Fruit fly (Drosophila melanogaster) whole organism, embryonic: ENCODE results near the gene unc-119.

Source experiments
- C15 ChIP-seq: fragments of 200-800 bp; sonication (Bioruptor generic); IDR thresholded peaks from 3 replicates; pipeline ENCODE4 v1.3.6; 2022; ENCODE audit warnings: missing biosample characterization, missing genetic modification characterization
- CG10209 ChIP-seq: fragments of 200-800 bp; sonication (Bioruptor generic); optimal IDR thresholded peaks from 3 replicates; lab custom pipeline; 2017; ENCODE audit warnings: missing biosample characterization, mild to moderate bottlenecking, missing genetic modification characterization, missing genetic modification reagents
- CG11456 ChIP-seq: fragments of 200-800 bp; sonication (Bioruptor generic); IDR thresholded peaks from 3 replicates; pipeline ENCODE4 v1.3.6; 2022; ENCODE audit warnings: missing biosample characterization, missing genetic modification characterization
- CG11723 ChIP-seq: fragments of 200-800 bp; sonication (Bioruptor generic); optimal IDR thresholded peaks from 2 replicates; lab custom pipeline; 2017; ENCODE audit warnings: missing biosample characterization, mild to moderate bottlenecking, missing genetic modification characterization
- CG1233 ChIP-seq: fragments of 200-800 bp; sonication (Bioruptor generic); optimal IDR thresholded peaks from 4 replicates; lab custom pipeline; 2018; ENCODE audit warnings: missing biosample characterization, mild to moderate bottlenecking, missing genetic modification characterization
- CG13287 ChIP-seq: fragments of 200-800 bp; sonication (Bioruptor generic); IDR thresholded peaks from 2 replicates; pipeline ENCODE4 v1.3.6; 2022; ENCODE audit warnings: missing biosample characterization, missing genetic modification characterization; ENCODE audit not compliant: partially characterized antibody
- CG1602 ChIP-seq: fragments of 200-800 bp; sonication (Bioruptor generic); optimal IDR thresholded peaks from 3 replicates; lab custom pipeline; 2016; ENCODE audit warnings: missing biosample characterization, missing genetic modification characterization
- CG1603 ChIP-seq: fragments of 200-800 bp; sonication (Bioruptor generic); optimal IDR thresholded peaks from 2 replicates; lab custom pipeline; 2019; ENCODE audit warnings: missing biosample characterization, mild to moderate bottlenecking, missing genetic modification characterization, moderate library complexity
- CG17802 ChIP-seq: fragments of 200-800 bp; sonication (Bioruptor generic); optimal IDR thresholded peaks from 2 replicates; lab custom pipeline; 2018; ENCODE audit warnings: missing biosample characterization, mild to moderate bottlenecking, missing genetic modification characterization, moderate library complexity
- CG2712 ChIP-seq: fragments of 200-800 bp; optimal IDR thresholded peaks from 3 replicates; lab custom pipeline; 2019; ENCODE audit warnings: missing biosample characterization, mild to moderate bottlenecking, missing genetic modification characterization, moderate library complexity
- CG30403 ChIP-seq: fragments of 200-800 bp; sonication (Bioruptor generic); optimal IDR thresholded peaks from 3 replicates; lab custom pipeline; 2016; ENCODE audit warnings: missing biosample characterization, missing genetic modification characterization
- CG31441 ChIP-seq: fragments of 200-800 bp; sonication (Bioruptor generic); IDR thresholded peaks from 2 replicates; pipeline ENCODE4 v1.3.6; 2022; ENCODE audit warnings: missing biosample characterization, missing genetic modification characterization
- CG3407 ChIP-seq: fragments of 200-800 bp; sonication (Bioruptor generic); optimal IDR thresholded peaks from 2 replicates; lab custom pipeline; 2018; ENCODE audit warnings: missing biosample characterization, mild to moderate bottlenecking, missing genetic modification characterization
- CG34422 ChIP-seq: fragments of 200-800 bp; sonication (Bioruptor generic); IDR thresholded peaks from 3 replicates; pipeline ENCODE4 v1.3.6; 2022; ENCODE audit warnings: missing biosample characterization, missing genetic modification characterization
- CG4360 ChIP-seq: fragments of 200-800 bp; sonication (Bioruptor generic); IDR thresholded peaks from 2 replicates; pipeline ENCODE4 v1.3.6; 2022; ENCODE audit warnings: missing biosample characterization, missing genetic modification characterization
- CG43689 ChIP-seq: fragments of 200-800 bp; sonication (Bioruptor generic); IDR thresholded peaks from 2 replicates; pipeline ENCODE4 v1.3.6; 2022; ENCODE audit warnings: missing biosample characterization, missing genetic modification characterization
- CG4730 ChIP-seq: fragments of 200-800 bp; sonication (Bioruptor generic); IDR thresholded peaks from 2 replicates; pipeline ENCODE4 v1.3.6; 2022; ENCODE audit warnings: missing biosample characterization, missing genetic modification characterization
- CG5245 ChIP-seq: fragments of 200-800 bp; sonication (Bioruptor generic); optimal IDR thresholded peaks from 3 replicates; lab custom pipeline; 2016; ENCODE audit warnings: missing biosample characterization, missing genetic modification characterization
- CG5953 ChIP-seq: fragments of 200-800 bp; sonication (Bioruptor generic); IDR thresholded peaks from 2 replicates; pipeline ENCODE4 v1.3.6; 2022; ENCODE audit warnings: missing biosample characterization, missing genetic modification characterization
- CG6854 ChIP-seq: fragments of 200-800 bp; sonication (Bioruptor generic); optimal IDR thresholded peaks from 3 replicates; lab custom pipeline; 2017; ENCODE audit warnings: missing biosample characterization, mild to moderate bottlenecking, missing genetic modification characterization
- CG9609 ChIP-seq: fragments of 200-800 bp; sonication (Bioruptor generic); optimal IDR thresholded peaks from 3 replicates; lab custom pipeline; 2016; ENCODE audit warnings: missing biosample characterization, missing genetic modification characterization
- CG9797 ChIP-seq: fragments of 200-800 bp; sonication (Bioruptor generic); optimal IDR thresholded peaks from 3 replicates; lab custom pipeline; 2018; ENCODE audit warnings: missing biosample characterization, mild to moderate bottlenecking, missing genetic modification characterization
- CHES-1-like ChIP-seq: fragments of 200-800 bp; sonication (Bioruptor generic); optimal IDR thresholded peaks from 2 replicates; lab custom pipeline; 2016; ENCODE audit warnings: missing biosample characterization, missing genetic modification characterization
- CTCF ChIP-seq: fragments of 200-800 bp; sonication (Bioruptor generic); optimal IDR thresholded peaks from 2 replicates; lab custom pipeline; 2017; ENCODE audit warnings: missing biosample characterization, mild to moderate bottlenecking, missing genetic modification characterization, moderate library complexity
- Dp ChIP-seq: fragments of 200-800 bp; sonication (Bioruptor generic); optimal IDR thresholded peaks from 2 replicates; lab custom pipeline; 2018; ENCODE audit warnings: missing biosample characterization, mild to moderate bottlenecking, missing genetic modification characterization, moderate library complexity
- Eip74EF ChIP-seq, 2 experiments: fragments of 200-800 bp in 1 of 2; fragments of >200 bp in 1 of 2; sonication (Bioruptor generic) in 1 of 2; optimal IDR thresholded peaks; 2 replicates each; lab custom pipeline; 2017 to 2019; ENCODE audit warnings: missing biosample characterization in 2 of 2, missing genetic modification characterization in 2 of 2, mild to moderate bottlenecking in 1 of 2, moderate library complexity in 1 of 2
- Gsc ChIP-seq: fragments of 200-800 bp; sonication (Bioruptor generic); IDR thresholded peaks from 2 replicates; pipeline ENCODE4 v1.3.6; 2022; ENCODE audit warnings: missing biosample characterization, missing genetic modification characterization
- Gug ChIP-seq: fragments of 200-800 bp; sonication (Bioruptor generic); IDR thresholded peaks from 4 replicates; pipeline ENCODE4 v1.3.6; 2022; ENCODE audit warnings: missing biosample characterization, missing genetic modification characterization
- H2.0 ChIP-seq: fragments of 200-800 bp; sonication (Bioruptor generic); IDR thresholded peaks from 2 replicates; pipeline ENCODE4 v1.3.6; 2022; ENCODE audit warnings: missing biosample characterization, missing genetic modification characterization
- Mad ChIP-seq: fragments of 200-800 bp; sonication (Bioruptor generic); optimal IDR thresholded peaks from 2 replicates; lab custom pipeline; 2016; ENCODE audit warnings: missing biosample characterization, missing genetic modification characterization
- Nf-YC ChIP-seq: fragments of 200-800 bp; optimal IDR thresholded peaks from 3 replicates; lab custom pipeline; 2019; ENCODE audit warnings: missing biosample characterization, mild to moderate bottlenecking, missing genetic modification characterization, moderate library complexity
- Oaz ChIP-seq: fragments of 200-800 bp; sonication (Bioruptor generic); IDR thresholded peaks from 2 replicates; pipeline ENCODE4 v1.3.6; 2022; ENCODE audit warnings: missing biosample characterization, missing genetic modification characterization
- Oli ChIP-seq: fragments of 200-800 bp; sonication (Bioruptor generic); optimal IDR thresholded peaks from 2 replicates; lab custom pipeline; 2018; ENCODE audit warnings: missing biosample characterization, mild to moderate bottlenecking, missing genetic modification characterization, moderate library complexity
- Side ChIP-seq: fragments of 200-800 bp; sonication (Bioruptor generic); optimal IDR thresholded peaks from 2 replicates; lab custom pipeline; 2016; ENCODE audit warnings: missing biosample characterization, missing genetic modification characterization
- Stat92E ChIP-seq, 3 experiments: fragments of >200 bp in 2 of 3; fragments of 200-800 bp in 1 of 3; sonication (Bioruptor generic) in 1 of 3; optimal IDR thresholded peaks; 2 replicates each; lab custom pipeline; 2017 to 2019; ENCODE audit warnings: missing biosample characterization in 3 of 3, missing genetic modification characterization in 3 of 3, mild to moderate bottlenecking in 1 of 3, moderate library complexity in 1 of 3
- chn ChIP-seq: fragments of 200-800 bp; sonication (Bioruptor generic); optimal IDR thresholded peaks from 2 replicates; lab custom pipeline; 2016; ENCODE audit warnings: missing biosample characterization, missing genetic modification characterization
- croc ChIP-seq: fragments of 200-800 bp; sonication (Bioruptor generic); conservative IDR thresholded peaks from 3 replicates; pipeline ENCODE4 v1.3.6; 2022; ENCODE audit warnings: missing biosample characterization, missing genetic modification characterization
- en ChIP-seq: fragments of 200-800 bp; sonication (Bioruptor generic); optimal IDR thresholded peaks from 2 replicates; lab custom pipeline; 2016; ENCODE audit warnings: missing biosample characterization, missing genetic modification characterization
- eyg ChIP-seq: fragments of 200-800 bp; sonication (Bioruptor generic); optimal IDR thresholded peaks from 3 replicates; lab custom pipeline; 2016; ENCODE audit warnings: missing biosample characterization, missing genetic modification characterization
- fd64A ChIP-seq: fragments of 200-800 bp; sonication (Bioruptor generic); optimal IDR thresholded peaks from 3 replicates; lab custom pipeline; 2018; ENCODE audit warnings: missing biosample characterization, mild to moderate bottlenecking, missing genetic modification characterization
- fru ChIP-seq: fragments of >200 bp; optimal IDR thresholded peaks from 2 replicates; lab custom pipeline; 2017
- fu2 ChIP-seq: fragments of 200-800 bp; sonication (Bioruptor generic); optimal IDR thresholded peaks from 2 replicates; lab custom pipeline; 2016; ENCODE audit warnings: missing biosample characterization, missing genetic modification characterization
- grau ChIP-seq: fragments of 200-800 bp; optimal IDR thresholded peaks from 3 replicates; lab custom pipeline; 2019; ENCODE audit warnings: missing biosample characterization, mild to moderate bottlenecking, missing genetic modification characterization, moderate library complexity
- gsb ChIP-seq: fragments of 200-800 bp; sonication (Bioruptor generic); IDR thresholded peaks from 2 replicates; pipeline ENCODE4 v1.3.6; 2022; ENCODE audit warnings: missing biosample characterization, missing genetic modification characterization
- gsb-n ChIP-seq: fragments of 200-800 bp; sonication (Bioruptor generic); optimal IDR thresholded peaks from 3 replicates; lab custom pipeline; 2018; ENCODE audit warnings: missing biosample characterization, mild to moderate bottlenecking, missing genetic modification characterization
- lab ChIP-seq: fragments of 200-800 bp; sonication (Bioruptor generic); optimal IDR thresholded peaks from 3 replicates; lab custom pipeline; 2017; ENCODE audit warnings: missing biosample characterization, missing genetic modification characterization, mild to moderate bottlenecking, moderate library complexity, missing genetic modification reagents
- onecut ChIP-seq: fragments of 200-800 bp; sonication (Bioruptor generic); IDR thresholded peaks from 2 replicates; pipeline ENCODE4 v1.3.6; 2022; ENCODE audit warnings: missing biosample characterization, missing genetic modification characterization
- peb ChIP-seq: fragments of 200-800 bp; sonication (Bioruptor generic); IDR thresholded peaks from 2 replicates; pipeline ENCODE4 v1.3.6; 2022; ENCODE audit warnings: missing biosample characterization, missing genetic modification characterization
- prd ChIP-seq, 3 experiments: fragments of >200 bp in 2 of 3; fragments of 200-800 bp in 1 of 3; sonication (Bioruptor generic) in 1 of 3; optimal IDR thresholded peaks in 2 of 3; IDR thresholded peaks in 1 of 3; 2 replicates in 2 of 3; 3 replicates in 1 of 3; pipeline versions ENCODE4 v1.3.6 to Lab custom; 2017 to 2022; ENCODE audit warnings: missing biosample characterization in 1 of 3, missing genetic modification characterization in 1 of 3
- psq ChIP-seq: fragments of 200-800 bp; sonication (Bioruptor generic); optimal IDR thresholded peaks from 2 replicates; lab custom pipeline; 2017; ENCODE audit warnings: missing biosample characterization, missing genetic modification characterization
- ro ChIP-seq: fragments of 200-800 bp; sonication (Bioruptor generic); IDR thresholded peaks from 2 replicates; pipeline ENCODE4 v1.3.6; 2022; ENCODE audit warnings: missing biosample characterization, missing genetic modification characterization
- twi ChIP-seq: fragments of 200-800 bp; optimal IDR thresholded peaks from 2 replicates; lab custom pipeline; 2019; ENCODE audit warnings: missing biosample characterization, mild to moderate bottlenecking, missing genetic modification characterization, moderate library complexity

unc-119 gene

dm6 chrX:7338538-7338937 is 47.4 kb upstream of the unc-119 start (continued):
- no peak for TF ChIP-seq CTCF (GFP tag; lab: Kevin White, UChicago)
- TF ChIP-seq CG4360 (GFP tag; lab: Robert Waterston, UW) = no peak
- no peak for TF ChIP-seq Gug (GFP tag; lab: Robert Waterston, UW)
- peak; percentile 37 for TF ChIP-seq CG11723
- TF ChIP-seq Stat92E (GFP tag; optimal IDR thresholded peaks at IDR 0.05; lab: Kevin White, UChicago) = no peak
- no peak for TF ChIP-seq CG17802 (tag; lab: Kevin White, UChicago)
- no peak for TF ChIP-seq peb (GFP tag; lab: Robert Waterston, UW)
- peak; percentile 75 for TF ChIP-seq CG1603 (tag; lab: Kevin White, UChicago)
- peak; percentile 50; the same call in 1 of the 3 replicates for TF ChIP-seq CG34422
- peak; percentile 29 for TF ChIP-seq CG5245 (GFP tag; lab: Kevin White, UChicago)
- TF ChIP-seq onecut (GFP tag; lab: Robert Waterston, UW) = peak; percentile 40; the same call in 1 of the 2 replicates
- TF ChIP-seq prd (optimal IDR thresholded peaks at IDR 0.05; lab: Kevin White, UChicago) = no peak
- TF ChIP-seq prd (GFP tag; IDR thresholded peaks at IDR 0.05; lab: Robert Waterston, UW) = peak; percentile 49; the same call in 2 of the 3 replicates
- 0 out of 2 replicates have a peak, but pooled peaks have one; percentile 14 for TF ChIP-seq Oaz (GFP tag; lab: Robert Waterston, UW)
- TF ChIP-seq C15 (GFP tag; lab: Robert Waterston, UW) = no peak
- peak; percentile 61 for TF ChIP-seq CG10209 (GFP tag; lab: Kevin White, UChicago)
- TF ChIP-seq CG1602 (GFP tag; lab: Kevin White, UChicago) = peak; percentile 47
- TF ChIP-seq fd64A = peak; percentile 54
- TF ChIP-seq CG13287 (GFP tag; lab: Robert Waterston, UW) = no peak
- peak; percentile 59 for TF ChIP-seq gsb-n (tag; lab: Kevin White, UChicago)
- peak; percentile 17 for TF ChIP-seq Mad (GFP tag; lab: Kevin White, UChicago)
- TF ChIP-seq Side = peak; percentile 50
- TF ChIP-seq CG6854 (GFP tag; lab: Kevin White, UChicago) = peak; percentile 66
- peak; percentile 78 for TF ChIP-seq CG31441
- TF ChIP-seq gsb (GFP tag; lab: Robert Waterston, UW) = no peak
- TF ChIP-seq CG30403 (GFP tag; lab: Kevin White, UChicago) = peak; percentile 61
- TF ChIP-seq CG2712 (tag; lab: Kevin White, UChicago) = peak; percentile 70
- TF ChIP-seq CG1233 (GFP tag; lab: Kevin White, UChicago) = peak; percentile 67
- no peak for TF ChIP-seq Dp
- TF ChIP-seq CHES-1-like (GFP tag; lab: Kevin White, UChicago) = peak; percentile 55
- peak; percentile 46 for TF ChIP-seq CG9609 (GFP tag; lab: Kevin White, UChicago)
- TF ChIP-seq lab (GFP tag; lab: Kevin White, UChicago) = peak; percentile 86
- TF ChIP-seq CG11456 = 0 out of 3 replicates have a peak, but pooled peaks have one; percentile 58
- TF ChIP-seq en (GFP tag; lab: Kevin White, UChicago) = no peak
- peak; percentile 33 for TF ChIP-seq CG3407 (GFP tag; lab: Kevin White, UChicago)
- TF ChIP-seq CG4730 (GFP tag; lab: Robert Waterston, UW) = no peak
- TF ChIP-seq Oli (tag; lab: Kevin White, UChicago) = peak; percentile 64
- 0 out of 3 replicates have a peak, but pooled peaks have one; percentile 27 for TF ChIP-seq croc (GFP tag; lab: Robert Waterston, UW)
- TF ChIP-seq CG9797 (GFP tag; lab: Kevin White, UChicago) = no peak
- TF ChIP-seq psq = no peak
- no peak for TF ChIP-seq CG43689 (GFP tag; lab: Robert Waterston, UW)
- peak; percentile 42 for TF ChIP-seq eyg (GFP tag; lab: Kevin White, UChicago)
- TF ChIP-seq fu2 (GFP tag; lab: Kevin White, UChicago) = peak; percentile 29
- TF ChIP-seq ro (GFP tag; lab: Robert Waterston, UW) = no peak
- peak in 1 of 2 experiments; percentile 34 for TF ChIP-seq Eip74EF (GFP tag; optimal IDR thresholded peaks at IDR 0.05; lab: Kevin White, UChicago)
- no peak for TF ChIP-seq fru (lab: Kevin White, UChicago)
- no peak for TF ChIP-seq chn (GFP tag; lab: Kevin White, UChicago)
- no peak for TF ChIP-seq CG5953
- TF ChIP-seq twi (tag; lab: Kevin White, UChicago) = peak; percentile 39
- peak; percentile 67 for TF ChIP-seq grau (tag; lab: Kevin White, UChicago)
- peak; percentile 36 for TF ChIP-seq Nf-YC (tag; lab: Kevin White, UChicago)
- no peak for TF ChIP-seq H2.0 (GFP tag; lab: Robert Waterston, UW)
- no peak for TF ChIP-seq Gsc (GFP tag; lab: Robert Waterston, UW)
